Worm (Caenorhabditis elegans) whole organism, young adult: ENCODE results near the gene mdt-21.

Experiments used
- madf-3 ChIP-seq: fragments of 200-800 bp; sonication (Bioruptor generic); IDR thresholded peaks from 2 replicates; pipeline ENCODE4 v1.3.6; 2022; ENCODE audit warnings: missing genetic modification reagents, missing genetic modification characterization, missing compliant biosample characterization
- sea-2 ChIP-seq: fragments of 200-800 bp; sonication (Bioruptor generic); IDR thresholded peaks from 2 replicates; pipeline ENCODE4 v1.3.6; 2022; ENCODE audit warnings: missing genetic modification characterization, missing compliant biosample characterization
- unc-62 ChIP-seq: fragments of 150-350 bp; optimal IDR thresholded peaks from 2 replicates; lab custom pipeline; 2014; ENCODE audit warnings: missing biosample characterization, missing genetic modification reagents, missing genetic modification characterization
- zim-3 ChIP-seq: sonication (generic microtip); optimal IDR thresholded peaks from 2 replicates; lab custom pipeline; 2017; ENCODE audit warnings: mild to moderate bottlenecking, missing genetic modification characterization, moderate library complexity, missing compliant biosample characterization

DNA sequence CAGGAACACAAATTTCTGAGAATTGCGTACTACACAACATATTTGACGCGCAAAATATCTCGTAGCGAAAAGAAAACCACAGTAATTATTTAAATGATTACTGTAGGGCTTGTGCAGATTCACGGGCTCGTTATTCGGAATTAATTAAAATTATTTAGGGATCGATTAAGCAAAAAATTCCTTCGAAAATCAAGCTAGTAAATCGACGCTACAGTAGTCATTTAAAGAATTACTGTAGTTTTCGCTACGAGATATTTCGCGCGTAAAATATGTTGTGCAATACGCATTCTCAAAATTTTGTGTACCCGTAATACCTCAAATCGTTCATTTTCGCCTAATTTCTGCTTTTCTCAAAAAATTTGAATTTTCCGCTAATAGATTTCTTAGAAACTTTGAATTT lies 26.6 kb upstream of the mdt-21 start:
- TF ChIP-seq zim-3 (no peak), madf-3 (no peak), unc-62 (GFP tag; lab: Kevin White, UChicago) (no peak), sea-2 (GFP tag; lab: Robert Waterston, UW) (no peak)
